Fruit fly (Drosophila melanogaster): ENCODE results near the gene Dys.

Dys gene

dm6 chr3R:19460409-19461217, at the start of gene Dys (continued):
- TF ChIP-seq BtbVII (GFP tag; optimal IDR thresholded peaks at IDR 0.05), result peak; percentile 86
- TF ChIP-seq bab2 (GFP tag; optimal IDR thresholded peaks at IDR 0.05), result peak; percentile 86
- no peak for TF ChIP-seq usp (GFP tag; optimal IDR thresholded peaks at IDR 0.05)
- TF ChIP-seq CG16863 (GFP tag; optimal IDR thresholded peaks at IDR 0.05), result peak; percentile 79
- peak; percentile 35 for TF ChIP-seq CG3838 (GFP tag; optimal IDR thresholded peaks at IDR 0.05)
- TF ChIP-seq TFAM (GFP tag; optimal IDR thresholded peaks at IDR 0.05), result no peak
- 0 out of 2 replicates have a peak, but pooled peaks have one; percentile 37 for TF ChIP-seq Drgx (GFP tag; IDR thresholded peaks at IDR 0.05)
- peak; percentile 47 for TF ChIP-seq emc (GFP tag; optimal IDR thresholded peaks at IDR 0.05)
- TF ChIP-seq CG17612 (GFP tag; IDR thresholded peaks at IDR 0.05), result no peak; the same call in none of the 2 replicates
- no peak for TF ChIP-seq pfk (GFP tag; optimal IDR thresholded peaks at IDR 0.05)
- TF ChIP-seq Dll (GFP tag; IDR thresholded peaks at IDR 0.05; ENCODE audit: partially characterized antibody), result no peak
- TF ChIP-seq CG10267 (tag; optimal IDR thresholded peaks at IDR 0.05), result peak; percentile 76
- TF ChIP-seq CG18764 (GFP tag; optimal IDR thresholded peaks at IDR 0.05), result peak; percentile 74
- no peak for TF ChIP-seq lov (optimal IDR thresholded peaks at IDR 0.05)
- TF ChIP-seq lov (GFP tag; IDR thresholded peaks at IDR 0.05), result no peak
- peak; percentile 70 for TF ChIP-seq run (tag; optimal IDR thresholded peaks at IDR 0.05)
- TF ChIP-seq disco-r (GFP tag; optimal IDR thresholded peaks at IDR 0.05), result peak; percentile 32
- TF ChIP-seq Gsc (GFP tag; IDR thresholded peaks at IDR 0.05), result no peak
- peak; percentile 48 for TF ChIP-seq Sry-δ (GFP tag; optimal IDR thresholded peaks at IDR 0.05)
- no peak for TF ChIP-seq Bgb (GFP tag; IDR thresholded peaks at IDR 0.05; ENCODE audit: partially characterized antibody)
- TF ChIP-seq Eip74EF (GFP tag; optimal IDR thresholded peaks at IDR 0.05), result peak in 1 of 2 experiments; percentile 84
- peak; percentile 71 for TF ChIP-seq Spps (tag; optimal IDR thresholded peaks at IDR 0.05)
- TF ChIP-seq CG12659 (GFP tag; optimal IDR thresholded peaks at IDR 0.05), result peak; percentile 84
- no peak for TF ChIP-seq CG9797 (GFP tag; optimal IDR thresholded peaks at IDR 0.05)
- TF ChIP-seq wek (GFP tag; optimal IDR thresholded peaks at IDR 0.05), result no peak
- no peak for TF ChIP-seq CG11456 (GFP tag; IDR thresholded peaks at IDR 0.05)
- TF ChIP-seq lola (GFP tag; optimal IDR thresholded peaks at IDR 0.05), result peak in 1 of 3 experiments; percentile 81
- no peak for TF ChIP-seq Neu2 (GFP tag; optimal IDR thresholded peaks at IDR 0.05; ENCODE audit: borderline replicate concordance)
- TF ChIP-seq CG11247 (GFP tag; IDR thresholded peaks at IDR 0.05), result no peak
- TF ChIP-seq nmo (GFP tag; optimal IDR thresholded peaks at IDR 0.05), result peak; percentile 93
- peak; percentile 54 for TF ChIP-seq CG30431 (GFP tag; optimal IDR thresholded peaks at IDR 0.05)
- TF ChIP-seq repo (GFP tag; optimal IDR thresholded peaks at IDR 0.05), result peak; percentile 62
- TF ChIP-seq CG8944 (GFP tag; optimal IDR thresholded peaks at IDR 0.05), result peak; percentile 79
- peak; percentile 93 for TF ChIP-seq CG17361 (GFP tag; IDR thresholded peaks at IDR 0.05)
- peak; percentile 88 for TF ChIP-seq az2 (GFP tag; optimal IDR thresholded peaks at IDR 0.05)
- peak; percentile 80 for TF ChIP-seq Asciz (GFP tag; optimal IDR thresholded peaks at IDR 0.05)
- TF ChIP-seq so (GFP tag; IDR thresholded peaks at IDR 0.05), result no peak; the same call in 1 of the 3 replicates
- TF ChIP-seq jing (GFP tag; optimal IDR thresholded peaks at IDR 0.05), result peak; percentile 79
- peak; percentile 84 for TF ChIP-seq Abd-B (GFP tag; optimal IDR thresholded peaks at IDR 0.05)
- peak; percentile 65; the same call in 1 of the 2 replicates for TF ChIP-seq CG16779 (GFP tag; IDR thresholded peaks at IDR 0.05)
- TF ChIP-seq btn (GFP tag; optimal IDR thresholded peaks at IDR 0.05), result peak; percentile 42
- no peak; the same call in 1 of the 2 replicates for TF ChIP-seq Rfx (GFP tag; IDR thresholded peaks at IDR 0.05)
- TF ChIP-seq fu2 (GFP tag; optimal IDR thresholded peaks at IDR 0.05), result peak; percentile 75
- no peak for TF ChIP-seq CG14965 (GFP tag; optimal IDR thresholded peaks at IDR 0.05; ENCODE audit: borderline replicate concordance)
- TF ChIP-seq CG16815 (GFP tag; optimal IDR thresholded peaks at IDR 0.05), result peak; percentile 80
- no peak; the same call in 1 of the 2 replicates for TF ChIP-seq Nf-YA (GFP tag; IDR thresholded peaks at IDR 0.05)
